ENCODE assay signal across 4 fruit fly cellular contexts in genomic region chrX:13749873-13750241, dm6.
TF ChIP-seq lines count a peak whose summit lies in the region.

No protein-coding gene starts in this region.

- no peak for TF ChIP-seq CTCF in whole organism, embryonic (GFP tag; optimal IDR thresholded peaks at IDR 0.05; lab: Kevin White, UChicago)

TF ChIP-seq in whole organism, adult, 20 proteins besides CTCF, POLR2A, EP300 and RAD21:
- TF ChIP-seq Clk (GFP tag; optimal IDR thresholded peaks at IDR 0.05; lab: Kevin White, UChicago) (no peak), kay (GFP tag; lab: Kevin White, UChicago; ENCODE audit: borderline replicate concordance) (peak; percentile 78), cic (GFP tag; optimal IDR thresholded peaks at IDR 0.05; lab: Kevin White, UChicago) (peak; percentile 81)

TF ChIP-seq in whole organism, embryonic, 481 proteins besides CTCF, POLR2A, EP300 and RAD21 (continues in another document):
- TF ChIP-seq nom (GFP tag; optimal IDR thresholded peaks at IDR 0.05; lab: Kevin White, UChicago): no peak
- TF ChIP-seq sr (GFP tag; IDR thresholded peaks at IDR 0.05; lab: Robert Waterston, UW): no peak
- TF ChIP-seq Gug (GFP tag; IDR thresholded peaks at IDR 0.05; lab: Robert Waterston, UW): no peak
- TF ChIP-seq CG34224 (GFP tag; IDR thresholded peaks at IDR 0.05; lab: Robert Waterston, UW; ENCODE audit: partially characterized antibody): no peak
- TF ChIP-seq Ssrp (tag; optimal IDR thresholded peaks at IDR 0.05; lab: Kevin White, UChicago): no peak
- TF ChIP-seq pros (GFP tag; optimal IDR thresholded peaks at IDR 0.05; lab: Kevin White, UChicago): no peak
- TF ChIP-seq Atf3 (GFP tag; optimal IDR thresholded peaks at IDR 0.05; lab: Kevin White, UChicago): no peak
- no peak for TF ChIP-seq Drgx (GFP tag; IDR thresholded peaks at IDR 0.05; lab: Robert Waterston, UW)
- no peak for TF ChIP-seq CG12104 (GFP tag; optimal IDR thresholded peaks at IDR 0.05; lab: Kevin White, UChicago)
- no peak for TF ChIP-seq CG10209 (GFP tag; optimal IDR thresholded peaks at IDR 0.05; lab: Kevin White, UChicago)
- TF ChIP-seq CG2202 (tag; optimal IDR thresholded peaks at IDR 0.05; lab: Kevin White, UChicago): no peak
- no peak for TF ChIP-seq ATbp (GFP tag; optimal IDR thresholded peaks at IDR 0.05; lab: Kevin White, UChicago)
- TF ChIP-seq repo (GFP tag; optimal IDR thresholded peaks at IDR 0.05; lab: Kevin White, UChicago): no peak
- no peak for TF ChIP-seq Dad (GFP tag; optimal IDR thresholded peaks at IDR 0.05; lab: Kevin White, UChicago)
- no peak for TF ChIP-seq CG7556 (GFP tag; optimal IDR thresholded peaks at IDR 0.05; lab: Kevin White, UChicago)
- no peak; the same call in 1 of the 2 replicates for TF ChIP-seq CG14014 (GFP tag; IDR thresholded peaks at IDR 0.05; lab: Robert Waterston, UW)
- no peak for TF ChIP-seq wdn (GFP tag; IDR thresholded peaks at IDR 0.05; lab: Robert Waterston, UW)
- TF ChIP-seq zen (tag; optimal IDR thresholded peaks at IDR 0.05; lab: Kevin White, UChicago): no peak
- no peak for TF ChIP-seq Taf1 (GFP tag; IDR thresholded peaks at IDR 0.05; lab: Robert Waterston, UW)
- TF ChIP-seq tap (tag; optimal IDR thresholded peaks at IDR 0.05; lab: Kevin White, UChicago): no peak
- peak; percentile 19 for TF ChIP-seq CG9437 (GFP tag; optimal IDR thresholded peaks at IDR 0.05; lab: Kevin White, UChicago)
- no peak for TF ChIP-seq CG1603 (tag; optimal IDR thresholded peaks at IDR 0.05; lab: Kevin White, UChicago)
- no peak for TF ChIP-seq chn (GFP tag; optimal IDR thresholded peaks at IDR 0.05; lab: Kevin White, UChicago)
- TF ChIP-seq CG4617 (GFP tag; optimal IDR thresholded peaks at IDR 0.05; lab: Kevin White, UChicago; ENCODE audit: borderline replicate concordance): no peak
- no peak for TF ChIP-seq MESR4 (GFP tag; optimal IDR thresholded peaks at IDR 0.05; lab: Kevin White, UChicago)
- TF ChIP-seq Xrp1 (GFP tag; IDR thresholded peaks at IDR 0.05; lab: Robert Waterston, UW): no peak
- TF ChIP-seq oc (tag; optimal IDR thresholded peaks at IDR 0.05; lab: Kevin White, UChicago): no peak
- TF ChIP-seq toy (GFP tag; IDR thresholded peaks at IDR 0.05; lab: Robert Waterston, UW): no peak
- TF ChIP-seq CG12659 (GFP tag; optimal IDR thresholded peaks at IDR 0.05; lab: Kevin White, UChicago): no peak
- no peak for TF ChIP-seq otp (GFP tag; IDR thresholded peaks at IDR 0.05; lab: Robert Waterston, UW)
- no peak for TF ChIP-seq aop (GFP tag; IDR thresholded peaks at IDR 0.05; lab: Robert Waterston, UW)

TF ChIP-seq in whole organism, prepupa, 60 proteins besides CTCF, POLR2A, EP300 and RAD21:
- TF ChIP-seq fkh (GFP tag; optimal IDR thresholded peaks at IDR 0.05; lab: Kevin White, UChicago) (peak; percentile 72), topi (GFP tag; optimal IDR thresholded peaks at IDR 0.05; lab: Kevin White, UChicago) (no peak)
TF ChIP-seq in whole organism, prepupa: peak in this region for 1.

TF ChIP-seq in whole organism, pupa, 21 proteins besides CTCF, POLR2A, EP300 and RAD21:
- TF ChIP-seq D1 (tag; optimal IDR thresholded peaks at IDR 0.05; lab: Kevin White, UChicago) (no peak), Snoo (tag; optimal IDR thresholded peaks at IDR 0.05; lab: Kevin White, UChicago) (no peak), CG12605 (GFP tag; IDR thresholded peaks at IDR 0.05; lab: Robert Waterston, UW) (no peak), CG10348 (GFP tag; IDR thresholded peaks at IDR 0.05; lab: Robert Waterston, UW) (no peak), Ets98B (GFP tag; IDR thresholded peaks at IDR 0.05; lab: Robert Waterston, UW) (0 out of 2 replicates have a peak, but pooled peaks have one; percentile 18), CG15710 (tag; optimal IDR thresholded peaks at IDR 0.05; lab: Kevin White, UChicago) (no peak), gl (tag; optimal IDR thresholded peaks at IDR 0.05; lab: Kevin White, UChicago) (no peak)
TF ChIP-seq in whole organism, pupa: peak in this region for 1.
